Fruit fly (Drosophila melanogaster) whole organism, prepupa: ENCODE results near the gene CG9330.

Experiments used
- Blimp-1 ChIP-seq: fragments of 200-800 bp; sonication (Bioruptor generic); optimal IDR thresholded peaks from 3 replicates; lab custom pipeline; 2017; ENCODE audit warnings: missing biosample characterization, missing genetic modification characterization, mild to moderate bottlenecking, moderate library complexity, missing genetic modification reagents
- CG10631 ChIP-seq: fragments of 200-800 bp; sonication (Bioruptor generic); optimal IDR thresholded peaks from 2 replicates; lab custom pipeline; 2016; ENCODE audit warnings: missing biosample characterization, missing genetic modification characterization
- CG10669 ChIP-seq: fragments of 200-800 bp; sonication (Bioruptor generic); optimal IDR thresholded peaks from 3 replicates; lab custom pipeline; 2018; ENCODE audit warnings: missing biosample characterization, mild to moderate bottlenecking, missing genetic modification characterization, moderate library complexity
- CG11902 ChIP-seq: fragments of 200-800 bp; sonication (Bioruptor generic); optimal IDR thresholded peaks from 3 replicates; lab custom pipeline; 2016; ENCODE audit warnings: missing biosample characterization, missing genetic modification characterization
- CG15336 ChIP-seq: fragments of 200-800 bp; sonication (Bioruptor generic); IDR thresholded peaks from 2 replicates; pipeline ENCODE4 v1.3.6; 2022; ENCODE audit warnings: missing biosample characterization, missing genetic modification characterization
- CG1621 ChIP-seq: fragments of 200-800 bp; sonication (Bioruptor generic); optimal IDR thresholded peaks from 3 replicates; lab custom pipeline; 2018; ENCODE audit warnings: missing biosample characterization, mild to moderate bottlenecking, missing genetic modification characterization
- CG16779 ChIP-seq: fragments of 200-800 bp; sonication (Bioruptor generic); optimal IDR thresholded peaks from 3 replicates; lab custom pipeline; 2017; ENCODE audit warnings: missing biosample characterization, mild to moderate bottlenecking, missing genetic modification characterization
- CG31627 ChIP-seq: fragments of 200-800 bp; sonication (Bioruptor generic); optimal IDR thresholded peaks from 3 replicates; lab custom pipeline; 2016; ENCODE audit warnings: missing biosample characterization, missing genetic modification characterization
- CG3919 ChIP-seq: fragments of 200-800 bp; sonication (Bioruptor generic); optimal IDR thresholded peaks from 3 replicates; lab custom pipeline; 2016; ENCODE audit warnings: missing biosample characterization, missing genetic modification characterization
- CG4318 ChIP-seq: fragments of 200-800 bp; sonication (Bioruptor generic); optimal IDR thresholded peaks from 3 replicates; lab custom pipeline; 2017; ENCODE audit warnings: missing biosample characterization, mild to moderate bottlenecking, missing genetic modification characterization
- CG6163 ChIP-seq: fragments of 200-800 bp; sonication (Bioruptor generic); IDR thresholded peaks from 3 replicates; pipeline ENCODE4 v1.3.6; 2022; ENCODE audit warnings: missing biosample characterization, missing genetic modification characterization
- CG6276 ChIP-seq: fragments of 200-800 bp; sonication (Bioruptor generic); optimal IDR thresholded peaks from 2 replicates; lab custom pipeline; 2017; ENCODE audit warnings: missing biosample characterization, mild to moderate bottlenecking, missing genetic modification characterization
- CG6792 ChIP-seq: fragments of 200-800 bp; sonication (Bioruptor generic); optimal IDR thresholded peaks from 3 replicates; lab custom pipeline; 2016; ENCODE audit warnings: missing biosample characterization, missing genetic modification characterization
- CG6808 ChIP-seq: fragments of 200-800 bp; sonication (Bioruptor generic); optimal IDR thresholded peaks from 3 replicates; lab custom pipeline; 2017; ENCODE audit warnings: missing biosample characterization, missing genetic modification characterization, mild to moderate bottlenecking, moderate library complexity, missing genetic modification reagents
- CG6854 ChIP-seq: fragments of 200-800 bp; sonication (Bioruptor generic); optimal IDR thresholded peaks from 2 replicates; lab custom pipeline; 2017; ENCODE audit warnings: missing biosample characterization, mild to moderate bottlenecking, missing genetic modification characterization
- CG7368 ChIP-seq: fragments of 200-800 bp; sonication (Bioruptor generic); optimal IDR thresholded peaks from 3 replicates; lab custom pipeline; 2016; ENCODE audit warnings: missing biosample characterization, missing genetic modification characterization
- CG8119 ChIP-seq: fragments of 200-800 bp; sonication (Bioruptor generic); IDR thresholded peaks from 3 replicates; pipeline ENCODE4 v1.3.6; 2022; ENCODE audit warnings: missing biosample characterization, missing genetic modification characterization
- CG8319 ChIP-seq: fragments of 200-800 bp; sonication (Bioruptor generic); optimal IDR thresholded peaks from 3 replicates; lab custom pipeline; 2016; ENCODE audit warnings: missing biosample characterization, missing genetic modification characterization
- CG8632 ChIP-seq: fragments of 200-800 bp; sonication (Bioruptor generic); optimal IDR thresholded peaks from 3 replicates; lab custom pipeline; 2016; ENCODE audit warnings: missing biosample characterization, missing genetic modification characterization
- CG9139 ChIP-seq: fragments of 200-800 bp; sonication (Bioruptor generic); optimal IDR thresholded peaks from 3 replicates; lab custom pipeline; 2017; ENCODE audit warnings: missing biosample characterization, mild to moderate bottlenecking, missing genetic modification characterization
- Eip75B ChIP-seq: fragments of 200-800 bp; sonication (Bioruptor generic); optimal IDR thresholded peaks from 3 replicates; lab custom pipeline; 2016; ENCODE audit warnings: missing biosample characterization, missing genetic modification characterization
- Eip78C ChIP-seq: fragments of 200-800 bp; sonication (Bioruptor generic); peaks from one replicate; lab custom pipeline; 2016; ENCODE audit warnings: missing biosample characterization, missing genetic modification characterization
- Ets21C ChIP-seq: fragments of 200-800 bp; sonication (Bioruptor generic); optimal IDR thresholded peaks from 3 replicates; lab custom pipeline; 2016; ENCODE audit warnings: missing biosample characterization, missing genetic modification characterization
- Gug ChIP-seq: fragments of 200-800 bp; sonication (Bioruptor generic); IDR thresholded peaks from 2 replicates; pipeline ENCODE4 v1.3.6; 2022; ENCODE audit warnings: missing biosample characterization, missing genetic modification characterization
- Hr38 ChIP-seq: sonication (Bioruptor generic); optimal IDR thresholded peaks from 2 replicates; lab custom pipeline; 2016; ENCODE audit warnings: missing biosample characterization, missing genetic modification characterization
- Hr39 ChIP-seq: fragments of 200-800 bp; sonication (Bioruptor generic); optimal IDR thresholded peaks from 2 replicates; lab custom pipeline; 2016; ENCODE audit warnings: missing biosample characterization, missing genetic modification characterization
- Lpt ChIP-seq: fragments of 200-800 bp; sonication (Bioruptor generic); optimal IDR thresholded peaks from 3 replicates; lab custom pipeline; 2016; ENCODE audit warnings: missing biosample characterization, missing genetic modification characterization
- Smox ChIP-seq: fragments of 200-800 bp; sonication (Bioruptor generic); optimal IDR thresholded peaks from 3 replicates; lab custom pipeline; 2016; ENCODE audit warnings: missing biosample characterization, missing genetic modification characterization
- Sox102F ChIP-seq: fragments of 200-800 bp; sonication (Bioruptor generic); optimal IDR thresholded peaks from 2 replicates; lab custom pipeline; 2016; ENCODE audit warnings: missing biosample characterization, mild to moderate bottlenecking, missing genetic modification characterization
- Sox14 ChIP-seq: fragments of 200-800 bp; sonication (Bioruptor generic); optimal IDR thresholded peaks from 3 replicates; lab custom pipeline; 2016; ENCODE audit warnings: missing biosample characterization, missing genetic modification characterization
- achi ChIP-seq: fragments of 200-800 bp; sonication (Bioruptor generic); optimal IDR thresholded peaks from 3 replicates; lab custom pipeline; 2016; ENCODE audit warnings: missing biosample characterization, missing genetic modification characterization
- acj6 ChIP-seq: fragments of 200-800 bp; sonication (Bioruptor generic); optimal IDR thresholded peaks from 3 replicates; lab custom pipeline; 2016; ENCODE audit warnings: missing biosample characterization, missing genetic modification characterization
- cyc ChIP-seq: fragments of 200-800 bp; sonication (Bioruptor generic); optimal IDR thresholded peaks from 3 replicates; lab custom pipeline; 2016; ENCODE audit warnings: missing biosample characterization, missing genetic modification characterization
- dsx ChIP-seq: fragments of 200-800 bp; optimal IDR thresholded peaks from 3 replicates; lab custom pipeline; 2019; ENCODE audit warnings: missing biosample characterization, mild to moderate bottlenecking, missing genetic modification characterization, moderate library complexity; ENCODE audit not compliant: poor library complexity, severe bottlenecking
- eg ChIP-seq: fragments of 200-800 bp; sonication (Bioruptor generic); IDR thresholded peaks from 3 replicates; pipeline ENCODE4 v1.3.6; 2022; ENCODE audit warnings: missing biosample characterization, missing genetic modification characterization
- esn ChIP-seq: fragments of 200-800 bp; sonication (Bioruptor generic); optimal IDR thresholded peaks from 2 replicates; lab custom pipeline; 2016; ENCODE audit warnings: missing biosample characterization, mild to moderate bottlenecking, missing genetic modification characterization, moderate library complexity
- fd59A ChIP-seq: fragments of 200-800 bp; sonication (Bioruptor generic); optimal IDR thresholded peaks from 2 replicates; lab custom pipeline; 2017; ENCODE audit warnings: missing biosample characterization, mild to moderate bottlenecking, missing genetic modification characterization, missing genetic modification reagents
- fd85E ChIP-seq: fragments of 200-800 bp; sonication (Bioruptor generic); optimal IDR thresholded peaks from 3 replicates; lab custom pipeline; 2016; ENCODE audit warnings: missing biosample characterization, missing genetic modification characterization
- net ChIP-seq: fragments of 200-800 bp; sonication (Bioruptor generic); optimal IDR thresholded peaks from 3 replicates; lab custom pipeline; 2016; ENCODE audit warnings: missing biosample characterization, missing genetic modification characterization
- pdm3 ChIP-seq: fragments of 200-800 bp; sonication (Bioruptor generic); optimal IDR thresholded peaks from 3 replicates; lab custom pipeline; 2016; ENCODE audit warnings: missing biosample characterization, missing genetic modification characterization
- ss ChIP-seq, 2 experiments: fragments of 200-800 bp; sonication (Bioruptor generic); optimal IDR thresholded peaks; 2 replicates in 1 of 2; 3 replicates in 1 of 2; lab custom pipeline; 2017 to 2018; ENCODE audit warnings: mild to moderate bottlenecking in 2 of 2, missing biosample characterization in 2 of 2, missing genetic modification characterization in 2 of 2, moderate library complexity in 1 of 2
- svp ChIP-seq: fragments of 200-800 bp; sonication (Bioruptor generic); peaks from one replicate; lab custom pipeline; 2016; ENCODE audit warnings: missing biosample characterization, missing genetic modification characterization
- topi ChIP-seq: fragments of 200-800 bp; sonication (Bioruptor generic); optimal IDR thresholded peaks from 3 replicates; lab custom pipeline; 2016; ENCODE audit warnings: missing biosample characterization, missing genetic modification characterization
- vri ChIP-seq: fragments of 200-800 bp; sonication (Bioruptor generic); optimal IDR thresholded peaks from 3 replicates; lab custom pipeline; 2016; ENCODE audit warnings: missing biosample characterization, mild to moderate bottlenecking, missing genetic modification characterization

The CG9330 gene

DNA sequence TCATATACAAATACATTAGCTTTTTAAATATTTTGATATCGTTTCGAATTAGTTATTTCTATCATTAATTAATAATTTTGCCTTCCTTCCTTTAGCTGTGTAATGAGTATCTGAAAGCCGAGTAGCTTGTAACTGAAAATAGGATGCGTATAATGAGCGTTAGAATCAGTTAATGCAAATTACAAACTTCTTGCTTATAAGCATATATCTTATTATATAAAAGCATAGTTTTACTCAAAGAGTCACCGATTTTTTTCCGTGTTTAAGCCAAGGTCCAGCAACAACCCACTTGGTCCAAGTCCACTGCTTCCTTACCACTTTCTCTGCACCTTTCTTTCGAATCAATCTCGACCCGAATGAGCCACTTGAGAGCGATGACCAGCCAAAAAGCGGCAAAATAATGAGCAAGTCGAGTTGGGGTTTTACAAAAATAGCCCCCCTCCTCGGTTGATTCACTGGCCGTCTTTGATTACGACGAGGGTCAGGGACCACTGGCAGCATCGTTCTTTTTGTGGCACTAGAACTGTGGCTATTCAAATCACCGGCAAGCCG lies 30.1 kb upstream of the CG9330 start:
- TF ChIP-seq Hr39 = peak; percentile 37
- TF ChIP-seq Eip78C (GFP tag; lab: Kevin White, UChicago) = peak; percentile 82
- peak; percentile 14 for TF ChIP-seq acj6 (GFP tag; lab: Kevin White, UChicago)
- TF ChIP-seq CG3919 (GFP tag; lab: Kevin White, UChicago) = no peak
- TF ChIP-seq Sox14 (GFP tag; lab: Kevin White, UChicago) = no peak
- no peak for TF ChIP-seq Gug (GFP tag; lab: Robert Waterston, UW)
- peak; percentile 22 for TF ChIP-seq achi (GFP tag; lab: Kevin White, UChicago)
- TF ChIP-seq CG31627 (GFP tag; lab: Kevin White, UChicago) = peak; percentile 34
- TF ChIP-seq vri (GFP tag; lab: Kevin White, UChicago) = no peak
- peak; percentile 39 for TF ChIP-seq cyc (GFP tag; lab: Kevin White, UChicago)
- peak; percentile 91 for TF ChIP-seq Blimp-1 (GFP tag; lab: Kevin White, UChicago)
- TF ChIP-seq esn (GFP tag; lab: Kevin White, UChicago) = peak; percentile 63
- no peak for TF ChIP-seq CG16779 (tag; lab: Kevin White, UChicago)
- peak; percentile 13 for TF ChIP-seq topi (GFP tag; lab: Kevin White, UChicago)
- TF ChIP-seq CG7368 (GFP tag; lab: Kevin White, UChicago) = no peak
- no peak for TF ChIP-seq CG6854 (GFP tag; lab: Kevin White, UChicago)

- TF ChIP-seq CG16779 (tag; lab: Kevin White, UChicago) (no peak), Sox14 (GFP tag; lab: Kevin White, UChicago) (no peak), acj6 (GFP tag; lab: Kevin White, UChicago) (no peak), CG6163 (GFP tag; lab: Robert Waterston, UW) (peak; percentile 68), ss (GFP tag; optimal IDR thresholded peaks at IDR 0.05; lab: Kevin White, UChicago) (no peak), fd85E (GFP tag; lab: Kevin White, UChicago) (no peak), vri (GFP tag; lab: Kevin White, UChicago) (no peak), pdm3 (GFP tag; lab: Kevin White, UChicago) (no peak), Ets21C (GFP tag; lab: Kevin White, UChicago) (no peak), topi (GFP tag; lab: Kevin White, UChicago) (no peak), CG11902 (GFP tag; lab: Kevin White, UChicago) (no peak), CG1621 (tag; lab: Kevin White, UChicago) (no peak), CG4318 (GFP tag; lab: Kevin White, UChicago) (no peak), achi (GFP tag; lab: Kevin White, UChicago) (no peak), CG15336 (GFP tag; lab: Robert Waterston, UW) (no peak), svp (GFP tag; lab: Kevin White, UChicago) (no peak), CG10631 (no peak), CG6808 (GFP tag; lab: Kevin White, UChicago) (peak; percentile 89), CG6792 (GFP tag; lab: Kevin White, UChicago) (no peak), Eip75B (GFP tag; lab: Kevin White, UChicago) (no peak), fd59A (GFP tag; lab: Kevin White, UChicago) (no peak), Gug (GFP tag; lab: Robert Waterston, UW) (no peak), Hr38 (GFP tag; lab: Kevin White, UChicago) (no peak), CG10669 (GFP tag; lab: Kevin White, UChicago) (no peak), dsx (GFP tag; lab: Kevin White, UChicago) (peak; percentile 76)
Measured at dm6 chr3L:19556738-19557137, 29.3 kb upstream of the CG9330 start.

DNA sequence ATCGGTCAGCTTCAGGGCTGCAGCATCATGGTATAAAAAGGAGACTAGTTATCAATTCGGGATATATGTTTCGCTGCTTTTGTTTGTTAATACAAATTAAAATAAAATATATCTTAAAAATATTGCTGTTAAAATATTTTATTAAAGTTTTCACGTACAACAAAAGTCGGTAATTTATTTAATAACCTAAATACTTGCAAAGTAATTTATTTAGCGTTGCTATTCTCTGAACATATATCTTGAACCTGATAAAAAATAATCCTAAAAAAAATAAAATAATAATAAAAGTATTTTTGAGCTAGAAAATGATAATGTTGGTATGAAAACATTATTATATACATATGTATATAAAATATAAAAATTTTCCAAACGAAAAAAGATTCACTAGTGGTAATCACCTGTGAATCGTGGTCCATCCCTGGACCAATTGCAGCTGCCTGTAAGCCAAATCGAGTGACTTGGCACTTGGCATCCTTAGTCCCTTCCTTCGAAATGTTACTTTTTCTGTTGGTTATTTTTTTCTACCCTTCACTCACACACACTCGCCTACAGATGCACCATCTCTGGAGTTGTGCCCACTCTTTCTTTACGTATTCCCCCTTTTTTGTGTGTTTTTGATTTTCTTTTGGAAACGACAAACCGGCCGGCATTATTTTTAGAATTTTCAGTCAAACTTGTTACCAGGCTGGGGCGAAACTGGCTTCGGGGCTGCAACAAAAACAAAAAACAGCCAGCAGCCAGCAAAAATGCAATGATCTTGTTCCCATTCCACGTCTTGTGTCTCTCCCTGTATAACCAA lies 28.7 kb upstream of the CG9330 start:
- TF ChIP-seq Sox102F (GFP tag; lab: Kevin White, UChicago) = no peak
- no peak for TF ChIP-seq vri (GFP tag; lab: Kevin White, UChicago)
- TF ChIP-seq CG15336 (GFP tag; lab: Robert Waterston, UW) = 0 out of 2 replicates have a peak, but pooled peaks have one; percentile 16
- peak; percentile 44 for TF ChIP-seq Smox (GFP tag; lab: Kevin White, UChicago)
- TF ChIP-seq net (GFP tag; lab: Kevin White, UChicago) = peak; percentile 24
- TF ChIP-seq CG10631 = peak; percentile 84
- peak; percentile 72 for TF ChIP-seq acj6 (GFP tag; lab: Kevin White, UChicago)
- TF ChIP-seq CG8319 (GFP tag; lab: Kevin White, UChicago) = peak; percentile 39
- TF ChIP-seq CG6276 (GFP tag; lab: Kevin White, UChicago) = peak; percentile 33
- peak; percentile 65 for TF ChIP-seq CG8119
- TF ChIP-seq CG9139 (GFP tag; lab: Kevin White, UChicago) = no peak
- peak; percentile 23 for TF ChIP-seq cyc (GFP tag; lab: Kevin White, UChicago)
- TF ChIP-seq ss (GFP tag; optimal IDR thresholded peaks at IDR 0.05; lab: Kevin White, UChicago) = peak; percentile 54 to 76
- TF ChIP-seq CG8632 (GFP tag; lab: Kevin White, UChicago) = peak; percentile 80
- TF ChIP-seq CG31627 (GFP tag; lab: Kevin White, UChicago) = peak; percentile 3
- peak; percentile 0 for TF ChIP-seq Eip75B (GFP tag; lab: Kevin White, UChicago)
- TF ChIP-seq eg = no peak
- no peak for TF ChIP-seq Lpt (GFP tag; lab: Kevin White, UChicago)
- no peak for TF ChIP-seq CG6854 (GFP tag; lab: Kevin White, UChicago)
